Fruit fly (Drosophila melanogaster) whole organism, embryonic: ENCODE results near the gene Ugt37D1.
A peak's percentile ranks its signal among the peaks of the same experiment; 100 is the strongest.

Experiments
- Asciz ChIP-seq: fragments of 200-800 bp; sonication (Bioruptor generic); optimal IDR thresholded peaks from 2 replicates; lab custom pipeline; 2017; ENCODE audit warnings: missing biosample characterization, mild to moderate bottlenecking, missing genetic modification characterization, missing genetic modification reagents
- Bdp1 ChIP-seq: fragments of 200-800 bp; sonication (Bioruptor generic); optimal IDR thresholded peaks from 3 replicates; lab custom pipeline; 2016; ENCODE audit warnings: missing biosample characterization, missing genetic modification characterization
- BtbVII ChIP-seq: fragments of 200-800 bp; sonication (Bioruptor generic); optimal IDR thresholded peaks from 3 replicates; lab custom pipeline; 2017; ENCODE audit warnings: missing biosample characterization, mild to moderate bottlenecking, missing genetic modification characterization
- CG10543 ChIP-seq: fragments of 200-800 bp; sonication (Bioruptor generic); optimal IDR thresholded peaks from 3 replicates; lab custom pipeline; 2017; ENCODE audit warnings: missing biosample characterization, mild to moderate bottlenecking, missing genetic modification characterization, moderate library complexity
- CG13123 ChIP-seq: fragments of 200-800 bp; sonication (Bioruptor generic); optimal IDR thresholded peaks from 2 replicates; lab custom pipeline; 2016; ENCODE audit warnings: missing biosample characterization, missing genetic modification characterization
- CG13287 ChIP-seq: fragments of 200-800 bp; sonication (Bioruptor generic); IDR thresholded peaks from 2 replicates; pipeline ENCODE4 v1.3.6; 2022; ENCODE audit warnings: missing biosample characterization, missing genetic modification characterization; ENCODE audit not compliant: partially characterized antibody
- CG2202 ChIP-seq: fragments of 200-800 bp; sonication (Bioruptor generic); optimal IDR thresholded peaks from 2 replicates; lab custom pipeline; 2018; ENCODE audit warnings: missing biosample characterization, mild to moderate bottlenecking, missing genetic modification characterization
- CG3163 ChIP-seq: fragments of 200-800 bp; sonication (Bioruptor generic); optimal IDR thresholded peaks from 3 replicates; lab custom pipeline; 2016; ENCODE audit warnings: missing biosample characterization, missing genetic modification characterization
- CG34376 ChIP-seq: fragments of 200-800 bp; sonication (Bioruptor generic); optimal IDR thresholded peaks from 2 replicates; lab custom pipeline; 2018; ENCODE audit warnings: missing biosample characterization, mild to moderate bottlenecking, missing genetic modification characterization
- CG4328 ChIP-seq: fragments of 200-800 bp; sonication (Bioruptor generic); optimal IDR thresholded peaks from 3 replicates; lab custom pipeline; 2017; ENCODE audit warnings: missing biosample characterization, missing genetic modification reagents, missing genetic modification characterization
- CG5180 ChIP-seq: fragments of 200-800 bp; sonication (Bioruptor generic); optimal IDR thresholded peaks from 3 replicates; lab custom pipeline; 2017; ENCODE audit warnings: missing biosample characterization, missing genetic modification characterization, mild to moderate bottlenecking, moderate library complexity, missing genetic modification reagents
- CG7928 ChIP-seq: fragments of 200-800 bp; sonication (Bioruptor generic); optimal IDR thresholded peaks from 2 replicates; lab custom pipeline; 2017; ENCODE audit warnings: missing biosample characterization, mild to moderate bottlenecking, missing genetic modification characterization
- CG8478 ChIP-seq: fragments of >200 bp; optimal IDR thresholded peaks from 2 replicates; lab custom pipeline; 2018
- Ets65A ChIP-seq: fragments of 200-800 bp; sonication (Bioruptor generic); peaks from one replicate; lab custom pipeline; 2016; ENCODE audit warnings: missing biosample characterization, missing genetic modification characterization
- Ets97D ChIP-seq: fragments of 200-800 bp; sonication (Bioruptor generic); optimal IDR thresholded peaks from 3 replicates; lab custom pipeline; 2016; ENCODE audit warnings: missing biosample characterization, missing genetic modification characterization
- Fer1 ChIP-seq: fragments of 200-800 bp; sonication (Bioruptor generic); optimal IDR thresholded peaks from 2 replicates; lab custom pipeline; 2017; ENCODE audit warnings: missing biosample characterization, mild to moderate bottlenecking, missing genetic modification characterization
- GATAe ChIP-seq: fragments of 200-800 bp; sonication (Bioruptor generic); conservative IDR thresholded peaks from 2 replicates; pipeline ENCODE4 v1.3.6; 2022; ENCODE audit warnings: missing biosample characterization, missing genetic modification characterization
- HmgZ ChIP-seq: fragments of 200-800 bp; sonication (Bioruptor generic); optimal IDR thresholded peaks from 2 replicates; lab custom pipeline; 2018; ENCODE audit warnings: missing biosample characterization, mild to moderate bottlenecking, missing genetic modification characterization
- Hmr ChIP-seq: fragments of 200-800 bp; sonication (Bioruptor generic); optimal IDR thresholded peaks from 3 replicates; lab custom pipeline; 2017; ENCODE audit warnings: mild to moderate bottlenecking, missing biosample characterization, missing genetic modification reagents, missing genetic modification characterization
- Jarid2 ChIP-seq: fragments of 200-800 bp; sonication (Bioruptor generic); optimal IDR thresholded peaks from 3 replicates; lab custom pipeline; 2017; ENCODE audit warnings: mild to moderate bottlenecking, missing biosample characterization, missing genetic modification reagents, missing genetic modification characterization
- Lhr ChIP-seq: fragments of 200-800 bp; sonication (Bioruptor generic); optimal IDR thresholded peaks from 3 replicates; lab custom pipeline; 2017; ENCODE audit warnings: mild to moderate bottlenecking, missing biosample characterization, missing genetic modification reagents, missing genetic modification characterization
- Lim3 ChIP-seq: fragments of 200-800 bp; sonication (Bioruptor generic); IDR thresholded peaks from 2 replicates; pipeline ENCODE4 v1.3.6; 2022; ENCODE audit warnings: missing biosample characterization, missing genetic modification characterization
- Med ChIP-seq: fragments of 200-800 bp; sonication (Bioruptor generic); peaks from one replicate; lab custom pipeline; 2016; ENCODE audit warnings: missing biosample characterization, missing genetic modification characterization, mild to moderate bottlenecking, inconsistent platforms, moderate library complexity
- Meics ChIP-seq: fragments of 200-800 bp; sonication (Bioruptor generic); optimal IDR thresholded peaks from 2 replicates; lab custom pipeline; 2017; ENCODE audit warnings: missing biosample characterization, mild to moderate bottlenecking, missing genetic modification characterization
- caup ChIP-seq: fragments of 200-800 bp; sonication (Bioruptor generic); optimal IDR thresholded peaks from 3 replicates; lab custom pipeline; 2017; ENCODE audit warnings: missing biosample characterization, mild to moderate bottlenecking, missing genetic modification characterization, moderate library complexity; ENCODE audit not compliant: severe bottlenecking
- chinmo ChIP-seq: fragments of 200-800 bp; sonication (Bioruptor generic); IDR thresholded peaks from 4 replicates; pipeline ENCODE4 v1.3.6; 2022; ENCODE audit warnings: missing biosample characterization, missing genetic modification characterization; ENCODE audit not compliant: partially characterized antibody
- da ChIP-seq: fragments of 200-800 bp; sonication (Bioruptor generic); optimal IDR thresholded peaks from 2 replicates; lab custom pipeline; 2016; ENCODE audit warnings: missing biosample characterization, missing genetic modification characterization
- dm ChIP-seq: fragments of 200-800 bp; sonication (Bioruptor generic); optimal IDR thresholded peaks from 3 replicates; lab custom pipeline; 2016; ENCODE audit warnings: missing biosample characterization, missing genetic modification characterization
- ems ChIP-seq: fragments of 200-800 bp; sonication (Bioruptor generic); optimal IDR thresholded peaks from 3 replicates; lab custom pipeline; 2016; ENCODE audit warnings: missing biosample characterization, missing genetic modification characterization
- exex ChIP-seq: fragments of 200-800 bp; sonication (Bioruptor generic); optimal IDR thresholded peaks from 4 replicates; lab custom pipeline; 2018; ENCODE audit warnings: missing biosample characterization, mild to moderate bottlenecking, missing genetic modification characterization, moderate library complexity
- gcm ChIP-seq: fragments of 200-800 bp; sonication (Bioruptor generic); optimal IDR thresholded peaks from 2 replicates; lab custom pipeline; 2019; ENCODE audit warnings: missing biosample characterization, mild to moderate bottlenecking, missing genetic modification characterization, moderate library complexity
- grn ChIP-seq: fragments of 200-800 bp; sonication (Bioruptor generic); optimal IDR thresholded peaks from 3 replicates; lab custom pipeline; 2017; ENCODE audit warnings: missing biosample characterization, missing genetic modification characterization
- knrl ChIP-seq: fragments of 200-800 bp; sonication (Bioruptor generic); IDR thresholded peaks from 3 replicates; pipeline ENCODE4 v1.3.6; 2022; ENCODE audit warnings: missing biosample characterization, missing genetic modification characterization; ENCODE audit not compliant: partially characterized antibody
- lab ChIP-seq: fragments of 200-800 bp; sonication (Bioruptor generic); optimal IDR thresholded peaks from 3 replicates; lab custom pipeline; 2017; ENCODE audit warnings: missing biosample characterization, missing genetic modification characterization, mild to moderate bottlenecking, moderate library complexity, missing genetic modification reagents
- mirr ChIP-seq: fragments of 200-800 bp; sonication (Bioruptor generic); optimal IDR thresholded peaks from 3 replicates; lab custom pipeline; 2018; ENCODE audit warnings: missing biosample characterization, mild to moderate bottlenecking, missing genetic modification characterization
- odd ChIP-seq: fragments of 200-800 bp; sonication (Bioruptor generic); optimal IDR thresholded peaks from 2 replicates; lab custom pipeline; 2017; ENCODE audit warnings: missing biosample characterization, mild to moderate bottlenecking, missing genetic modification characterization
- pzg ChIP-seq: fragments of 200-800 bp; sonication (Bioruptor generic); optimal IDR thresholded peaks from 3 replicates; lab custom pipeline; 2018; ENCODE audit warnings: missing biosample characterization, mild to moderate bottlenecking, missing genetic modification characterization, moderate library complexity
- ranshi ChIP-seq: fragments of 200-800 bp; sonication (Bioruptor generic); IDR thresholded peaks from 2 replicates; pipeline ENCODE4 v1.3.6; 2022; ENCODE audit warnings: missing biosample characterization, missing genetic modification characterization
- salm ChIP-seq: fragments of 200-800 bp; sonication (Bioruptor generic); optimal IDR thresholded peaks from 2 replicates; lab custom pipeline; 2018; ENCODE audit warnings: missing biosample characterization, mild to moderate bottlenecking, missing genetic modification characterization
- sna ChIP-seq: fragments of 200-800 bp; sonication (Bioruptor generic); IDR thresholded peaks from 2 replicates; pipeline ENCODE4 v1.3.6; 2022; ENCODE audit warnings: missing biosample characterization, missing genetic modification characterization; ENCODE audit not compliant: partially characterized antibody
- stwl ChIP-seq: fragments of 200-800 bp; sonication (Bioruptor generic); optimal IDR thresholded peaks from 3 replicates; lab custom pipeline; 2018; ENCODE audit warnings: missing biosample characterization, mild to moderate bottlenecking, missing genetic modification characterization, moderate library complexity
- sug ChIP-seq: fragments of 200-800 bp; optimal IDR thresholded peaks from 2 replicates; lab custom pipeline; 2019; ENCODE audit warnings: missing biosample characterization, mild to moderate bottlenecking, missing genetic modification characterization, moderate library complexity
- wor ChIP-seq: fragments of 200-800 bp; sonication (Bioruptor generic); IDR thresholded peaks from 2 replicates; pipeline ENCODE4 v1.3.6; 2022; ENCODE audit warnings: missing biosample characterization, missing genetic modification characterization

The Ugt37D1 gene

dm6 chr2L:16793970-16794369, 4.9 kb upstream of the Ugt37D1 start, which contains the start of gene Ugt37C2 (continued):
- TF ChIP-seq Asciz (GFP tag; lab: Kevin White, UChicago) (no peak), dm (GFP tag; lab: Kevin White, UChicago) (no peak), knrl (no peak), ranshi (GFP tag; lab: Robert Waterston, UW) (0 out of 2 replicates have a peak, but pooled peaks have one; percentile 14), Ets97D (GFP tag; lab: Kevin White, UChicago) (no peak), lab (GFP tag; lab: Kevin White, UChicago) (peak; percentile 27), CG7928 (no peak), CG3163 (GFP tag; lab: Kevin White, UChicago) (peak; percentile 94), wor (GFP tag; lab: Robert Waterston, UW) (no peak), CG2202 (tag; lab: Kevin White, UChicago) (no peak)

- peak; percentile 59 for TF ChIP-seq exex (tag; lab: Kevin White, UChicago)
- no peak for TF ChIP-seq ems (GFP tag; lab: Kevin White, UChicago)
- TF ChIP-seq sna (GFP tag; lab: Robert Waterston, UW): no peak
Observed at dm6 chr2L:16796104-16796645, 2.6 kb upstream of the Ugt37D1 start, which contains the start of gene Ugt37E1. Gene Ugt37E1 (plus strand): TSS chr2L:16796595.

- no peak for TF ChIP-seq CG5180 (GFP tag; lab: Kevin White, UChicago)
- TF ChIP-seq GATAe (GFP tag; lab: Robert Waterston, UW): peak; percentile 93
- peak; percentile 17 for TF ChIP-seq Jarid2
- TF ChIP-seq exex (tag; lab: Kevin White, UChicago): peak; percentile 90
- TF ChIP-seq mirr: peak; percentile 91
- no peak for TF ChIP-seq Fer1
- no peak for TF ChIP-seq da (GFP tag; lab: Kevin White, UChicago)
- TF ChIP-seq Med: peak; percentile 15
- no peak for TF ChIP-seq Lim3 (GFP tag; lab: Robert Waterston, UW)
- TF ChIP-seq sug (tag; lab: Kevin White, UChicago): peak; percentile 31
- peak; percentile 16 for TF ChIP-seq CG34376 (GFP tag; lab: Kevin White, UChicago)
- peak; percentile 73 for TF ChIP-seq grn (GFP tag; lab: Kevin White, UChicago)
- TF ChIP-seq, all 482 proteins: peak for 8
Observed at dm6 chr2L:16799496-16799895, 671 bp downstream of the Ugt37D1 start.

dm6 chr2L:16801578-16802152, 2.8 kb downstream of the Ugt37D1 start:
- TF ChIP-seq CG34376 (GFP tag; lab: Kevin White, UChicago) (peak; percentile 78), Hmr (peak; percentile 32), salm (peak; percentile 2), Ets65A (GFP tag; lab: Kevin White, UChicago) (peak; percentile 13), chinmo (GFP tag; lab: Robert Waterston, UW) (0 out of 4 replicates have a peak, but pooled peaks have one; percentile 18), exex (tag; lab: Kevin White, UChicago) (peak; percentile 99), GATAe (GFP tag; lab: Robert Waterston, UW) (peak; percentile 75), BtbVII (GFP tag; lab: Kevin White, UChicago) (peak; percentile 83), Meics (GFP tag; lab: Kevin White, UChicago) (peak; percentile 100), CG13287 (GFP tag; lab: Robert Waterston, UW) (peak; percentile 32; the same call in 1 of the 2 replicates), gcm (GFP tag; lab: Kevin White, UChicago) (no peak), pzg (GFP tag; lab: Kevin White, UChicago) (peak; percentile 16), Bdp1 (GFP tag; lab: Kevin White, UChicago) (no peak), CG13123 (GFP tag; lab: Kevin White, UChicago) (no peak), stwl (tag; lab: Kevin White, UChicago) (peak; percentile 52), odd (GFP tag; lab: Kevin White, UChicago) (peak; percentile 33), Lhr (peak; percentile 34), mirr (peak; percentile 100), caup (GFP tag; lab: Kevin White, UChicago) (peak; percentile 35), CG8478 (lab: Kevin White, UChicago) (no peak), HmgZ (tag; lab: Kevin White, UChicago) (peak; percentile 4), CG10543 (GFP tag; lab: Kevin White, UChicago) (peak; percentile 4), CG4328 (GFP tag; lab: Kevin White, UChicago) (peak; percentile 2)
